Fruit fly (Drosophila melanogaster): ENCODE results near the gene AkhR.

- TF ChIP-seq esn (GFP tag; optimal IDR thresholded peaks at IDR 0.05) (no peak), ss (GFP tag; optimal IDR thresholded peaks at IDR 0.05) (no peak), CG8319 (GFP tag; optimal IDR thresholded peaks at IDR 0.05) (no peak), Sox102F (GFP tag; optimal IDR thresholded peaks at IDR 0.05) (no peak), CG10631 (GFP tag; optimal IDR thresholded peaks at IDR 0.05) (no peak), CG32006 (GFP tag; optimal IDR thresholded peaks at IDR 0.05) (no peak), Sox14 (GFP tag; optimal IDR thresholded peaks at IDR 0.05) (no peak), Lpt (GFP tag; optimal IDR thresholded peaks at IDR 0.05) (no peak), CG10669 (GFP tag; optimal IDR thresholded peaks at IDR 0.05) (no peak), CG8632 (GFP tag; optimal IDR thresholded peaks at IDR 0.05) (no peak), topi (GFP tag; optimal IDR thresholded peaks at IDR 0.05) (no peak), Sox15 (GFP tag; optimal IDR thresholded peaks at IDR 0.05) (no peak), CG1621 (tag; optimal IDR thresholded peaks at IDR 0.05) (no peak)
Measured at dm6 chr2L:6676535-6676934, 39.5 kb downstream of the AkhR start, which contains the start of gene cort.
